Fruit fly (Drosophila melanogaster): Measurements from ENCODE around the gene Hcf.

Hcf gene

dm6 chr4:359759-360290 lies at the start of gene Hcf:
Gene Hcf, plus strand, starts transcription at chr4:359938.
- TF ChIP-seq CG4496 (GFP tag; IDR thresholded peaks at IDR 0.05), result no peak
- TF ChIP-seq CG34367 (tag; optimal IDR thresholded peaks at IDR 0.05), result no peak
- no peak for TF ChIP-seq Pif1B (GFP tag; optimal IDR thresholded peaks at IDR 0.05)
- TF ChIP-seq fd96Ca (GFP tag; IDR thresholded peaks at IDR 0.05), result no peak
- TF ChIP-seq Ets98B (GFP tag; IDR thresholded peaks at IDR 0.05), result no peak
- TF ChIP-seq CG8301 (tag; optimal IDR thresholded peaks at IDR 0.05), result no peak

dm6 chr4:310670-311069 lies 49.1 kb upstream of the Hcf start:
- TF ChIP-seq fd96Ca (GFP tag; IDR thresholded peaks at IDR 0.05), result no peak
- no peak for TF ChIP-seq Snoo (tag; optimal IDR thresholded peaks at IDR 0.05)
- no peak for TF ChIP-seq CG13204 (GFP tag; optimal IDR thresholded peaks at IDR 0.05)
- no peak for TF ChIP-seq D1 (tag; optimal IDR thresholded peaks at IDR 0.05)
- TF ChIP-seq CG15710 (tag; optimal IDR thresholded peaks at IDR 0.05), result no peak
- no peak for TF ChIP-seq CG4496 (GFP tag; IDR thresholded peaks at IDR 0.05)
- no peak for TF ChIP-seq CG17806 (tag; optimal IDR thresholded peaks at IDR 0.05)
- no peak for TF ChIP-seq CG9948 (tag; optimal IDR thresholded peaks at IDR 0.05)
- no peak for TF ChIP-seq CG34367 (tag; optimal IDR thresholded peaks at IDR 0.05)
- no peak for TF ChIP-seq gl (tag; optimal IDR thresholded peaks at IDR 0.05)
- TF ChIP-seq Pif1B (GFP tag; optimal IDR thresholded peaks at IDR 0.05), result no peak
- no peak for TF ChIP-seq CG8159 (tag; optimal IDR thresholded peaks at IDR 0.05)
- no peak for TF ChIP-seq Pif1A (GFP tag; optimal IDR thresholded peaks at IDR 0.05)
- no peak for TF ChIP-seq CG14655 (GFP tag; optimal IDR thresholded peaks at IDR 0.05)
- no peak for TF ChIP-seq Ets98B (GFP tag; IDR thresholded peaks at IDR 0.05)
- TF ChIP-seq CG8301 (tag; optimal IDR thresholded peaks at IDR 0.05), result no peak
- TF ChIP-seq rn (GFP tag; IDR thresholded peaks at IDR 0.05), result no peak
- no peak for TF ChIP-seq CG32121 (GFP tag; IDR thresholded peaks at IDR 0.05)

DNA sequence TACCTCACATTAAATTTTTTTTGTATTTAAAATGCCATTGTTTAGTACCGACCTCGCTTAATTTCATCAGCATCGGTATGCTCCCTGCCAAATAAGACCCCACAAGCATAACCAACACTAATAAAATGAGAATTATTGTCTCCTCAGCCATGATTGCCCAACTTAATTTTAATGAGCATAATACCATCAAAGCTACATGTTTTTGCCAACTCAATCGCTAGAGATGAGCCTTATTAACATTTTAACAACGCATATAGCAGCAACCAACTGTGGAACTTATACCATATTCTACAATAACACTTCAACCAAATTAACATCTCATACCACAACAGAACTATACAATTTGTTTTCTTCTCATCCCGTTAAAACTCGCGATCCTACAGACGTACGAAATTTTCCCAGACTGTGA lies 46.0 kb upstream of the Hcf start, which contains the start of gene Zip102B:
Gene Zip102B, minus strand, starts transcription at position 392 of the 409 bp plus-strand sequence.
- no peak for TF ChIP-seq CG8301 (tag; optimal IDR thresholded peaks at IDR 0.05)
- TF ChIP-seq gl (tag; optimal IDR thresholded peaks at IDR 0.05), result no peak
- no peak for TF ChIP-seq EcR (GFP tag; optimal IDR thresholded peaks at IDR 0.05)
- TF ChIP-seq CG10348 (GFP tag; IDR thresholded peaks at IDR 0.05), result no peak
- no peak for TF ChIP-seq CG12605 (GFP tag; IDR thresholded peaks at IDR 0.05)
- no peak for TF ChIP-seq CG13204 (GFP tag; optimal IDR thresholded peaks at IDR 0.05)
- TF ChIP-seq rn (GFP tag; IDR thresholded peaks at IDR 0.05), result no peak
- TF ChIP-seq CG9948 (tag; optimal IDR thresholded peaks at IDR 0.05), result no peak
- no peak for TF ChIP-seq CG17806 (tag; optimal IDR thresholded peaks at IDR 0.05)
- TF ChIP-seq CG32121 (GFP tag; IDR thresholded peaks at IDR 0.05), result no peak

DNA sequence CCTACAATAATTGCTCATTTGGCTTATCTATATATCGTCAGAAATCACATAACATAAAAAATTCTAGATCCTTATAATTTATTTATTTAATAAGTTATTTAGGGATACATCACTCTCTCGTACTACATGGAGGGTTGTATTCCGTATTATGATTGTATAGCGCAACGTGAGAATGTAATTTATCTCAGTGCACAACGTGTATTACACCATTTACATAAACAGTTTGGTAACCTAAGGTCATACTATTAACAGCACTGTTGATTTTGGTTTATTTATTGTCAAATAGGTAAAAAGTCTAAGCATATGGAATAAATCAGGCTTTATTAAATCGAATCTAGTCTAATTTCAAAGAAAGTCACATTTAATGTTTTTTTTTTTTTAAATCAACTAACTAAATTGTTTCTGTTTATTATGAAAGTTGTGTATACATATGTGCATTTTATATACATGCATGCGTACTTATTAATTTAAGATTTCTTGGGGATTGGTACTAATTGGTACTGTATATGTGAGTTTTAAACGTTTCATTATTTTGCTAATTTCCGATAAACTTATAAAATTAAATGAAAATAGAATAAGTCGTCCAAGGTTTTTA lies 45.0 kb upstream of the Hcf start, which contains the start of gene Rnf11:
Gene Rnf11, plus strand, starts transcription at position 252 of the 595 bp plus-strand sequence.
- no peak for TF ChIP-seq CG4496 (GFP tag; IDR thresholded peaks at IDR 0.05)
- TF ChIP-seq Snoo (tag; optimal IDR thresholded peaks at IDR 0.05), result no peak
- TF ChIP-seq CG9948 (tag; optimal IDR thresholded peaks at IDR 0.05), result peak; percentile 20
- no peak for TF ChIP-seq Pif1B (GFP tag; optimal IDR thresholded peaks at IDR 0.05)
- TF ChIP-seq CG15710 (tag; optimal IDR thresholded peaks at IDR 0.05), result peak; percentile 27

DNA sequence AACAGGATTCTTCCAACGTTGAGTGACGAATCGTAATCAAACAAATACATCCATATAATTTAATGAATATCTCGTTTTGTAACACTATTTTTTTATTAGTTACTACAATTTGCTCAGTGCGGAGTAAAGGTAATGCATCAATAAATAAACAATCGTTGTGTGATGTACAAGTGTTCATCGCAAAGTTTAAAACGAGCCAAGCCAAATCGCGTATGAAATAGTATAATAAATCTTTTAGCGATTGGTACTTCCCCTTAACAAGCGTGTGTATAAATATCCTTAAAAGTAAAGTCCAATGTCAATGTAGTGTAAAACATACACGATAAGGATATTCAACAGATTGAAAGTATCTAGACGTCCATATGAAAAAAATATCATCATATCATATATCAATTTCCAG lies 44.4 kb upstream of the Hcf start:
- TF ChIP-seq rn (GFP tag; IDR thresholded peaks at IDR 0.05), result no peak
- TF ChIP-seq CG10348 (GFP tag; IDR thresholded peaks at IDR 0.05), result no peak
- no peak for TF ChIP-seq CG4496 (GFP tag; IDR thresholded peaks at IDR 0.05)
- TF ChIP-seq CG17806 (tag; optimal IDR thresholded peaks at IDR 0.05), result no peak
- TF ChIP-seq CG8301 (tag; optimal IDR thresholded peaks at IDR 0.05), result no peak
- no peak for TF ChIP-seq Pif1A (GFP tag; optimal IDR thresholded peaks at IDR 0.05)
- no peak for TF ChIP-seq CG34367 (tag; optimal IDR thresholded peaks at IDR 0.05)
- TF ChIP-seq Snoo (tag; optimal IDR thresholded peaks at IDR 0.05), result no peak
- no peak for TF ChIP-seq CG8159 (tag; optimal IDR thresholded peaks at IDR 0.05)
- no peak for TF ChIP-seq EcR (GFP tag; optimal IDR thresholded peaks at IDR 0.05)
- TF ChIP-seq CG9948 (tag; optimal IDR thresholded peaks at IDR 0.05), result no peak
- TF ChIP-seq D1 (tag; optimal IDR thresholded peaks at IDR 0.05), result no peak
- TF ChIP-seq Pif1B (GFP tag; optimal IDR thresholded peaks at IDR 0.05), result no peak
- TF ChIP-seq CG13204 (GFP tag; optimal IDR thresholded peaks at IDR 0.05), result no peak
- no peak for TF ChIP-seq CG32121 (GFP tag; IDR thresholded peaks at IDR 0.05)
- TF ChIP-seq CG15710 (tag; optimal IDR thresholded peaks at IDR 0.05), result no peak
- no peak for TF ChIP-seq CG14655 (GFP tag; optimal IDR thresholded peaks at IDR 0.05)
- no peak for TF ChIP-seq fd96Ca (GFP tag; IDR thresholded peaks at IDR 0.05)
- no peak for TF ChIP-seq Ets98B (GFP tag; IDR thresholded peaks at IDR 0.05)

- TF ChIP-seq CG10348 (GFP tag; IDR thresholded peaks at IDR 0.05) (no peak), D1 (tag; optimal IDR thresholded peaks at IDR 0.05) (no peak), rn (GFP tag; IDR thresholded peaks at IDR 0.05) (no peak), gl (tag; optimal IDR thresholded peaks at IDR 0.05) (no peak), CG8159 (tag; optimal IDR thresholded peaks at IDR 0.05) (no peak), CG8301 (tag; optimal IDR thresholded peaks at IDR 0.05) (no peak), CG34367 (tag; optimal IDR thresholded peaks at IDR 0.05) (no peak), Snoo (tag; optimal IDR thresholded peaks at IDR 0.05) (no peak), CG14655 (GFP tag; optimal IDR thresholded peaks at IDR 0.05) (no peak), EcR (GFP tag; optimal IDR thresholded peaks at IDR 0.05) (no peak), Pif1B (GFP tag; optimal IDR thresholded peaks at IDR 0.05) (no peak), fd96Ca (GFP tag; IDR thresholded peaks at IDR 0.05) (no peak)
These were observed 40.9 kb upstream of the Hcf start for dm6 chr4:318795-319194.
